Worm (Caenorhabditis elegans) whole organism, late embryonic: Measurements from ENCODE around the gene ifas-3.

Source experiments
- C38D4.7 ChIP-seq: fragments of 200-800 bp; sonication (Bioruptor generic); optimal IDR thresholded peaks from 2 replicates; lab custom pipeline; 2018; ENCODE audit warnings: mild to moderate bottlenecking, missing genetic modification characterization, moderate library complexity, missing compliant biosample characterization
- K09A11.1 ChIP-seq: sonication (generic microtip); optimal IDR thresholded peaks from 2 replicates; lab custom pipeline; 2017; ENCODE audit warnings: antibody characterized with exemption, mild to moderate bottlenecking, missing genetic modification characterization, missing compliant biosample characterization; ENCODE audit not compliant: insufficient read depth
- ceh-19 ChIP-seq: fragments of 200-800 bp; sonication (Bioruptor generic); optimal IDR thresholded peaks from 2 replicates; lab custom pipeline; 2018; ENCODE audit warnings: mild to moderate bottlenecking, missing genetic modification characterization, missing compliant biosample characterization
- ceh-34 ChIP-seq: sonication (generic microtip); optimal IDR thresholded peaks from 2 replicates; lab custom pipeline; 2016; ENCODE audit warnings: mild to moderate bottlenecking, missing genetic modification characterization, missing compliant biosample characterization
- che-1 ChIP-seq: sonication (generic microtip); optimal IDR thresholded peaks from 2 replicates; lab custom pipeline; 2016; ENCODE audit warnings: mild to moderate bottlenecking, missing genetic modification characterization, missing compliant biosample characterization
- dmd-4 ChIP-seq: sonication (generic microtip); optimal IDR thresholded peaks from 2 replicates; lab custom pipeline; 2016; ENCODE audit warnings: borderline replicate concordance, missing genetic modification characterization, missing compliant biosample characterization
- dve-1 ChIP-seq: sonication (generic microtip); optimal IDR thresholded peaks from 2 replicates; lab custom pipeline; 2017; ENCODE audit warnings: antibody characterized with exemption, mild to moderate bottlenecking, missing genetic modification characterization, missing compliant biosample characterization
- elt-2 ChIP-seq: sonication (generic microtip); optimal IDR thresholded peaks from 2 replicates; lab custom pipeline; 2016; ENCODE audit warnings: missing genetic modification reagents, missing genetic modification characterization, missing compliant biosample characterization
- hlh-6 ChIP-seq: sonication (generic microtip); optimal IDR thresholded peaks from 2 replicates; lab custom pipeline; 2016; ENCODE audit warnings: missing genotype, missing genetic modification characterization, missing compliant biosample characterization
- nhr-11 ChIP-seq: fragments of 150-350 bp; optimal IDR thresholded peaks from 2 replicates; lab custom pipeline; 2014; ENCODE audit warnings: missing biosample characterization, missing genetic modification characterization
- pag-3 ChIP-seq: sonication (generic microtip); optimal IDR thresholded peaks from 2 replicates; lab custom pipeline; 2016; ENCODE audit warnings: missing compliant biosample characterization, missing genetic modification characterization, borderline replicate concordance
- pax-1 ChIP-seq: fragments of 150-350 bp; optimal IDR thresholded peaks from 2 replicates; lab custom pipeline; 2014; ENCODE audit warnings: missing biosample characterization, missing genetic modification characterization
- pha-4 ChIP-seq: fragments of 150-350 bp; optimal IDR thresholded peaks from 2 replicates; lab custom pipeline; 2018; ENCODE audit warnings: missing biosample characterization, missing genetic modification reagents, missing genetic modification characterization
- sox-4 ChIP-seq: sonication (generic microtip); optimal IDR thresholded peaks from 2 replicates; lab custom pipeline; 2017; ENCODE audit warnings: mild to moderate bottlenecking, missing genetic modification characterization, inconsistent platforms, missing compliant biosample characterization
- tbx-7 ChIP-seq: sonication (generic microtip); optimal IDR thresholded peaks from 2 replicates; lab custom pipeline; 2016; ENCODE audit warnings: missing genotype, missing genetic modification characterization, missing compliant biosample characterization
- ttx-3 ChIP-seq: sonication (generic microtip); optimal IDR thresholded peaks from 2 replicates; lab custom pipeline; 2016; ENCODE audit warnings: missing genetic modification reagents, missing genetic modification characterization, missing compliant biosample characterization
- unc-42 ChIP-seq: sonication (generic microtip); optimal IDR thresholded peaks from 2 replicates; lab custom pipeline; 2016; ENCODE audit warnings: missing genotype, missing genetic modification characterization, missing compliant biosample characterization

ifas-3 gene

ce11 chrIV:15900158-15900557 lies 50.5 kb downstream of the ifas-3 start:
- TF ChIP-seq ceh-19 (GFP tag; lab: Kevin White, UChicago) = no peak
- no peak for TF ChIP-seq pax-1 (tag; lab: Kevin White, UChicago)
- no peak for TF ChIP-seq elt-2
- TF ChIP-seq sox-4 = no peak
- TF ChIP-seq pha-4 (tag; lab: Kevin White, UChicago) = no peak
- TF ChIP-seq pag-3 (tag; lab: Kevin White, UChicago) = no peak
- no peak for TF ChIP-seq che-1 (tag; lab: Kevin White, UChicago)
- TF ChIP-seq K09A11.1 (tag; lab: Kevin White, UChicago) = no peak
- TF ChIP-seq unc-42 (tag; lab: Kevin White, UChicago) = no peak
- no peak for TF ChIP-seq dmd-4 (tag; lab: Kevin White, UChicago)
- TF ChIP-seq hlh-6 = no peak
- TF ChIP-seq C38D4.7 = no peak
- TF ChIP-seq nhr-11 (tag; lab: Kevin White, UChicago) = no peak
- TF ChIP-seq ceh-34 = no peak
- TF ChIP-seq tbx-7 (tag; lab: Kevin White, UChicago) = no peak
- TF ChIP-seq ttx-3 (tag; lab: Kevin White, UChicago) = no peak
- no peak for TF ChIP-seq dve-1 (tag; lab: Kevin White, UChicago)
